Fruit fly (Drosophila melanogaster): ENCODE data around the gene Etfb.

DNA sequence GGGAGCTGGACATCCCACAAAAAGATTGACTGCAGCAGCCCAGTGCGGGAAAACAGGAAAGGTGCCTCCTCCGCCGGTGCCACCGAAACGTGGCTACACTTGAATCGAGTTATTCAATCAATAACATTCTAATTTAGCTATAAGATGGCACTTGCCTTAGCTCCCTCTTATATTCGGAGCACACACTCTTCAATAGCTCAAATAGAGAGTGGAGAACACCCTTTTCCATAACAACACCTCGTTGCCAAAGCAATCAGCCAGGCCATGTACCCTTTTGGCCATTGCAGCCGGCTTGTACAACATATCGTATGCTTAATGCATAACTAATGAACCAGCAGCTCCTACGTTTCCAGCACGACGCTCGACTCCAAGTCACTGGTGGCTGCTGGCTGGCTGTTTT lies 35.0 kb upstream of the Etfb start:
- no peak for TF ChIP-seq CTCF (optimal IDR thresholded peaks at IDR 0.05)
- TF ChIP-seq CG8478 (optimal IDR thresholded peaks at IDR 0.05): no peak
